Fruit fly (Drosophila melanogaster): ENCODE results near the gene Idh.

DNA sequence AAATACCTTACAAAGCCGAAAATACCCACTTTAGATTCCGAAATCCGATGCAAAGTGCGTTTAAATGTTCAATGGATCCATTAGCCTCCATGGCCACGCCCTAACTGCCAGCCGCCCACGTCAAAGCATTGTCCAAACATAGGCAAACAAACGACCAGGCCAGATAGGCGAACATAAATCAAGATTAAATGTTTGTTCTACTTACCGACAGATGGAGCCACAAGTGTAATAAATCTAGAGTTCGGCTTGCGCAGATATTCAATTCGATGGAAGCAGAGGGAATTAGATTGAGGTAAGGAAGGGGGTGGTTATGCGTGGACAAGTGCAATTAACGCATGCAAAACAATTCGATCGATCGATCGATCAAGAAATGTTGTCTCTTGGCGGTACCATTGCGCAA is 36.9 kb downstream of the Idh start:
- TF ChIP-seq psq (GFP tag; optimal IDR thresholded peaks at IDR 0.05) (no peak), Jra (GFP tag; optimal IDR thresholded peaks at IDR 0.05) (no peak), dl (GFP tag; optimal IDR thresholded peaks at IDR 0.05; ENCODE audit: insufficient read depth in 1 of 2, partially characterized antibody in 2 of 2) (no peak), jim (GFP tag; optimal IDR thresholded peaks at IDR 0.05) (no peak), HLH106 (tag; optimal IDR thresholded peaks at IDR 0.05) (no peak), lola (GFP tag; optimal IDR thresholded peaks at IDR 0.05) (no peak), sage (GFP tag; optimal IDR thresholded peaks at IDR 0.05) (no peak), Abd-B (GFP tag; optimal IDR thresholded peaks at IDR 0.05) (no peak), Hr83 (GFP tag; optimal IDR thresholded peaks at IDR 0.05; ENCODE audit: poor library complexity, severe bottlenecking) (no peak), Myc (optimal IDR thresholded peaks at IDR 0.05) (no peak), woc (GFP tag; optimal IDR thresholded peaks at IDR 0.05) (no peak)
